Fruit fly (Drosophila melanogaster) S2 (cell line): Measurements from ENCODE around the gene Gyc89Db.

Source experiments
- CG8478 ChIP-seq: fragments of >200 bp; optimal IDR thresholded peaks from 2 replicates; lab custom pipeline; 2018
- CTCF ChIP-seq, 2 experiments: fragments of >200 bp; optimal IDR thresholded peaks; 2 replicates each; lab custom pipeline; 2018

DNA sequence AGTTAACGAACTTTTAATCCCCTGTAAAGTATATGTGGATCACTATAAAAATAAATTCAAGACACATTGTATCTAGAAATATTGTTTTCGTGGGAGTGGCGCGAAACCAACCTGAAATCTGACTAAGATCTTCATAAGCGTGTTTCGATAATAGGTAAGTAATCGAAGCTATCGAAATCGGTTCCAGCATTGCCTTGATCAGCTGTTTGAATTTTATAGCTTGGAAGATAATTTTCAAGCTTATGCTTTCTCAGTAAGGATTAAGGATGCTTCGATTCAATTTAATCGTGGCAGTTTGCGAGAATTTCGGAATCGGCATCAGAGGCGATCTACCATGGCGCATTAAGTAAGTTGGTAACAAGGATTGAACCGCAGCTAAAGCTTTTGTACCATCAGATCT, 4.1 kb downstream of the Gyc89Db start, which contains the start of gene Dhfr:
- TF ChIP-seq CTCF (optimal IDR thresholded peaks at IDR 0.05; lab: Kevin White, UChicago), result no peak
- no peak for TF ChIP-seq CG8478
